Fruit fly (Drosophila melanogaster) whole organism, embryonic: Measurements from ENCODE around the gene mRpS2.

Experiments
- C15 ChIP-seq: fragments of 200-800 bp; sonication (Bioruptor generic); IDR thresholded peaks from 3 replicates; pipeline ENCODE4 v1.3.6; 2022; ENCODE audit warnings: missing biosample characterization, missing genetic modification characterization
- CG10321 ChIP-seq: fragments of 200-800 bp; sonication (Bioruptor generic); IDR thresholded peaks from 2 replicates; pipeline ENCODE4 v1.3.6; 2022; ENCODE audit warnings: missing biosample characterization, missing genetic modification characterization
- CG12299 ChIP-seq: fragments of 200-800 bp; sonication (Bioruptor generic); optimal IDR thresholded peaks from 2 replicates; lab custom pipeline; 2018; ENCODE audit warnings: missing biosample characterization, mild to moderate bottlenecking, missing genetic modification characterization
- CG16815 ChIP-seq: fragments of 200-800 bp; sonication (Bioruptor generic); optimal IDR thresholded peaks from 3 replicates; lab custom pipeline; 2017; ENCODE audit warnings: missing biosample characterization, mild to moderate bottlenecking, missing genetic modification characterization
- CG16863 ChIP-seq: fragments of 200-800 bp; sonication (Bioruptor generic); optimal IDR thresholded peaks from 3 replicates; lab custom pipeline; 2016; ENCODE audit warnings: missing biosample characterization, missing genetic modification characterization
- CG17328 ChIP-seq: fragments of 200-800 bp; sonication (Bioruptor generic); IDR thresholded peaks from 2 replicates; pipeline ENCODE4 v1.3.6; 2022; ENCODE audit warnings: missing biosample characterization, missing genetic modification characterization
- CG17359 ChIP-seq: fragments of 200-800 bp; sonication (Bioruptor generic); optimal IDR thresholded peaks from 3 replicates; lab custom pipeline; 2018; ENCODE audit warnings: missing biosample characterization, mild to moderate bottlenecking, missing genetic modification characterization, moderate library complexity
- CG17568 ChIP-seq: fragments of 200-800 bp; sonication (Bioruptor generic); optimal IDR thresholded peaks from 2 replicates; lab custom pipeline; 2018; ENCODE audit warnings: missing biosample characterization, mild to moderate bottlenecking, missing genetic modification characterization, moderate library complexity
- CG17912 ChIP-seq: fragments of 200-800 bp; sonication (Bioruptor generic); optimal IDR thresholded peaks from 2 replicates; lab custom pipeline; 2018; ENCODE audit warnings: missing biosample characterization, mild to moderate bottlenecking, missing genetic modification characterization
- CG18619 ChIP-seq: fragments of 200-800 bp; sonication (Bioruptor generic); optimal IDR thresholded peaks from 3 replicates; lab custom pipeline; 2017; ENCODE audit warnings: missing biosample characterization, mild to moderate bottlenecking, missing genetic modification characterization
- CG2199 ChIP-seq: fragments of 200-800 bp; sonication (Bioruptor generic); IDR thresholded peaks from 3 replicates; pipeline ENCODE4 v1.3.6; 2022; ENCODE audit warnings: missing biosample characterization, missing genetic modification characterization
- CG30403 ChIP-seq: fragments of 200-800 bp; sonication (Bioruptor generic); optimal IDR thresholded peaks from 3 replicates; lab custom pipeline; 2016; ENCODE audit warnings: missing biosample characterization, missing genetic modification characterization
- CG3163 ChIP-seq: fragments of 200-800 bp; sonication (Bioruptor generic); optimal IDR thresholded peaks from 3 replicates; lab custom pipeline; 2016; ENCODE audit warnings: missing biosample characterization, missing genetic modification characterization
- CG34376 ChIP-seq: fragments of 200-800 bp; sonication (Bioruptor generic); optimal IDR thresholded peaks from 2 replicates; lab custom pipeline; 2018; ENCODE audit warnings: missing biosample characterization, mild to moderate bottlenecking, missing genetic modification characterization
- CG4282 ChIP-seq: fragments of 200-800 bp; sonication (Bioruptor generic); optimal IDR thresholded peaks from 2 replicates; lab custom pipeline; 2016; ENCODE audit warnings: missing biosample characterization, missing genetic modification characterization
- CG6175 ChIP-seq: fragments of 200-800 bp; sonication (Bioruptor generic); IDR thresholded peaks from 3 replicates; pipeline ENCODE4 v1.3.6; 2022; ENCODE audit warnings: missing biosample characterization, missing genetic modification characterization
- CG6854 ChIP-seq: fragments of 200-800 bp; sonication (Bioruptor generic); optimal IDR thresholded peaks from 3 replicates; lab custom pipeline; 2017; ENCODE audit warnings: missing biosample characterization, mild to moderate bottlenecking, missing genetic modification characterization
- CG7372 ChIP-seq: fragments of 200-800 bp; sonication (Bioruptor generic); IDR thresholded peaks from 2 replicates; pipeline ENCODE4 v1.3.6; 2022; ENCODE audit warnings: missing biosample characterization, missing genetic modification characterization
- CG9932 ChIP-seq: fragments of 200-800 bp; sonication (Bioruptor generic); IDR thresholded peaks from 2 replicates; pipeline ENCODE4 v1.3.6; 2022; ENCODE audit warnings: missing biosample characterization, missing genetic modification characterization
- CrebB ChIP-seq: fragments of 200-800 bp; sonication (Bioruptor generic); optimal IDR thresholded peaks from 3 replicates; lab custom pipeline; 2018; ENCODE audit warnings: missing biosample characterization, mild to moderate bottlenecking, missing genetic modification characterization
- D19B ChIP-seq: fragments of 200-800 bp; sonication (Bioruptor generic); optimal IDR thresholded peaks from 2 replicates; lab custom pipeline; 2017; ENCODE audit warnings: missing biosample characterization, mild to moderate bottlenecking, missing genetic modification characterization
- Dad ChIP-seq: fragments of 200-800 bp; sonication (Bioruptor generic); optimal IDR thresholded peaks from 3 replicates; lab custom pipeline; 2016; ENCODE audit warnings: missing biosample characterization, missing genetic modification characterization
- Hmr ChIP-seq: fragments of 200-800 bp; sonication (Bioruptor generic); optimal IDR thresholded peaks from 3 replicates; lab custom pipeline; 2017; ENCODE audit warnings: mild to moderate bottlenecking, missing biosample characterization, missing genetic modification reagents, missing genetic modification characterization
- Hr39 ChIP-seq: fragments of >200 bp; optimal IDR thresholded peaks from 2 replicates; lab custom pipeline; 2017
- Nf-YC ChIP-seq: fragments of 200-800 bp; optimal IDR thresholded peaks from 3 replicates; lab custom pipeline; 2019; ENCODE audit warnings: missing biosample characterization, mild to moderate bottlenecking, missing genetic modification characterization, moderate library complexity
- Sry-β ChIP-seq: fragments of 200-800 bp; sonication (Bioruptor generic); optimal IDR thresholded peaks from 2 replicates; lab custom pipeline; 2018; ENCODE audit warnings: missing biosample characterization, mild to moderate bottlenecking, missing genetic modification characterization, moderate library complexity
- Taf1 ChIP-seq: fragments of 200-800 bp; sonication (Bioruptor generic); IDR thresholded peaks from 2 replicates; pipeline ENCODE4 v1.3.6; 2022; ENCODE audit warnings: missing biosample characterization, missing genetic modification characterization
- Tbp ChIP-seq: fragments of >200 bp; optimal IDR thresholded peaks from 2 replicates; lab custom pipeline; 2018; ENCODE audit warnings: missing biosample characterization, missing genetic modification characterization
- YL-1 ChIP-seq: fragments of 200-800 bp; sonication (Bioruptor generic); optimal IDR thresholded peaks from 3 replicates; lab custom pipeline; 2017; ENCODE audit warnings: missing biosample characterization, mild to moderate bottlenecking, missing genetic modification characterization
- ab ChIP-seq: fragments of 200-800 bp; sonication (Bioruptor generic); optimal IDR thresholded peaks from 2 replicates; lab custom pipeline; 2016; ENCODE audit warnings: missing biosample characterization, missing genetic modification characterization
- ato ChIP-seq: fragments of 200-800 bp; sonication (Bioruptor generic); IDR thresholded peaks from 2 replicates; pipeline ENCODE4 v1.3.6; 2022; ENCODE audit warnings: missing biosample characterization, missing genetic modification characterization; ENCODE audit not compliant: partially characterized antibody
- bowl ChIP-seq: fragments of 200-800 bp; sonication (Bioruptor generic); IDR thresholded peaks from 2 replicates; pipeline ENCODE4 v1.3.6; 2022; ENCODE audit warnings: missing biosample characterization, missing genetic modification characterization
- br ChIP-seq: fragments of >200 bp; optimal IDR thresholded peaks from 2 replicates; lab custom pipeline; 2017
- btn ChIP-seq: fragments of 200-800 bp; sonication (Bioruptor generic); optimal IDR thresholded peaks from 2 replicates; lab custom pipeline; 2016; ENCODE audit warnings: missing biosample characterization, missing genetic modification characterization
- cas ChIP-seq: fragments of 200-800 bp; sonication (Bioruptor generic); IDR thresholded peaks from 2 replicates; pipeline ENCODE4 v1.3.6; 2022; ENCODE audit warnings: missing biosample characterization, missing genetic modification characterization
- chn ChIP-seq: fragments of 200-800 bp; sonication (Bioruptor generic); optimal IDR thresholded peaks from 2 replicates; lab custom pipeline; 2016; ENCODE audit warnings: missing biosample characterization, missing genetic modification characterization
- crol ChIP-seq: fragments of 200-800 bp; sonication (Bioruptor generic); IDR thresholded peaks from 2 replicates; pipeline ENCODE4 v1.3.6; 2022; ENCODE audit warnings: missing biosample characterization, missing genetic modification characterization
- ems ChIP-seq: fragments of 200-800 bp; sonication (Bioruptor generic); optimal IDR thresholded peaks from 3 replicates; lab custom pipeline; 2016; ENCODE audit warnings: missing biosample characterization, missing genetic modification characterization
- fru ChIP-seq: fragments of >200 bp; optimal IDR thresholded peaks from 2 replicates; lab custom pipeline; 2017
- ftz-f1 ChIP-seq: fragments of 200-800 bp; sonication (Bioruptor generic); optimal IDR thresholded peaks from 2 replicates; lab custom pipeline; 2016; ENCODE audit warnings: missing biosample characterization, missing genetic modification characterization
- gfzf ChIP-seq: fragments of 200-800 bp; sonication (Bioruptor generic); optimal IDR thresholded peaks from 2 replicates; lab custom pipeline; 2016; ENCODE audit warnings: missing biosample characterization, mild to moderate bottlenecking, missing genetic modification characterization, moderate library complexity
- hkb ChIP-seq, 2 experiments: fragments of 200-800 bp in 1 of 2; fragments of >200 bp in 1 of 2; sonication (Bioruptor generic) in 1 of 2; IDR thresholded peaks in 1 of 2; optimal IDR thresholded peaks in 1 of 2; 2 replicates each; pipeline versions ENCODE4 v1.3.6 to Lab custom; 2017 to 2022; ENCODE audit warnings: missing biosample characterization in 1 of 2, missing genetic modification characterization in 1 of 2
- jing ChIP-seq: fragments of 200-800 bp; sonication (Bioruptor generic); optimal IDR thresholded peaks from 2 replicates; lab custom pipeline; 2018; ENCODE audit warnings: missing biosample characterization, mild to moderate bottlenecking, missing genetic modification characterization
- lola ChIP-seq, 3 experiments: fragments of >200 bp in 2 of 3; fragments of 200-800 bp in 1 of 3; sonication (Bioruptor generic) in 1 of 3; optimal IDR thresholded peaks; 2 replicates each; lab custom pipeline; 2017 to 2019; ENCODE audit warnings: missing biosample characterization in 3 of 3, missing genetic modification characterization in 3 of 3, mild to moderate bottlenecking in 1 of 3, moderate library complexity in 1 of 3
- nau ChIP-seq: fragments of 200-800 bp; sonication (Bioruptor generic); optimal IDR thresholded peaks from 3 replicates; lab custom pipeline; 2017; ENCODE audit warnings: missing biosample characterization, mild to moderate bottlenecking, missing genetic modification characterization, missing genetic modification reagents
- oc ChIP-seq: fragments of 200-800 bp; sonication (Bioruptor generic); optimal IDR thresholded peaks from 2 replicates; lab custom pipeline; 2018; ENCODE audit warnings: missing biosample characterization, mild to moderate bottlenecking, missing genetic modification characterization, moderate library complexity
- ranshi ChIP-seq: fragments of 200-800 bp; sonication (Bioruptor generic); IDR thresholded peaks from 2 replicates; pipeline ENCODE4 v1.3.6; 2022; ENCODE audit warnings: missing biosample characterization, missing genetic modification characterization
- scrt ChIP-seq: fragments of 200-800 bp; sonication (Bioruptor generic); optimal IDR thresholded peaks from 2 replicates; lab custom pipeline; 2018; ENCODE audit warnings: missing biosample characterization, mild to moderate bottlenecking, missing genetic modification characterization, moderate library complexity
- sob ChIP-seq: fragments of 200-800 bp; sonication (Bioruptor generic); IDR thresholded peaks from 2 replicates; pipeline ENCODE4 v1.3.6; 2022; ENCODE audit warnings: missing biosample characterization, missing genetic modification characterization
- tgo ChIP-seq: fragments of 200-800 bp; sonication (Bioruptor generic); IDR thresholded peaks from 3 replicates; pipeline ENCODE4 v1.3.6; 2022; ENCODE audit warnings: missing biosample characterization, missing genetic modification characterization
- usp ChIP-seq: fragments of >200 bp; optimal IDR thresholded peaks from 2 replicates; lab custom pipeline; 2017; ENCODE audit warnings: missing biosample characterization, missing genetic modification characterization

mRpS2 gene

DNA sequence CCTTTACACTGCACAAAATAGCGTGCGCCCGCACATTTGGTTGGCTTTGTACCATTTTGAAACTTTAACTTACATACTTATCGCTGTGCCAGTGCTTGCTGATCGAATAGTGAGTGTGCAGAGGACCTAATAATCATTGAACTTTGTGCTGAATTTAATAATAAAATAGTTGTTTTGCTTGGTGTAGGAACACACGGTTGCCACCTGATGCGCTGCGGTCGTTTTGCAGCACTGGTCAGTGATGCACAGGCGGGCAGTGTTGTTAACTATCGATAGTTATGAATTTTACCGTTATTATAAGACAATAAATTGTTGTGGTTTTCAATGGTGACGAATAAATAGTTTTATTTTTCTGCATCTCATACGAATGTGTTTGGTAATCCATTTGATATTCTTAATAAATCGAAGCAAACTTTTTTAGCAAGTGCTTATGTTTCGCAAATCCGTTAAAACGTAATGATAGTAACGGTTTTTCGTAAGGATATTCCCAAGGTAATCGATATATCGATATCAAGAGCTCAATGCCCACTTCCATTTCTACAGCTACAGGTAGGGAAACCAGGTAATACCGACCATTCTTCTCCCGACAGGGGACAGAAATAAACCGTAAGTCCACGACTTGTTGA is 12.3 kb downstream of the mRpS2 start, which contains the start of the genes tank and CG12194 (continued):
- TF ChIP-seq oc (peak; percentile 99), usp (GFP tag; lab: Kevin White, UChicago) (no peak), CG4282 (GFP tag; lab: Kevin White, UChicago) (peak; percentile 98), CG16863 (GFP tag; lab: Kevin White, UChicago) (peak; percentile 99), tgo (peak; percentile 99), Sry-β (GFP tag; lab: Kevin White, UChicago) (peak; percentile 87), fru (lab: Kevin White, UChicago) (no peak), btn (GFP tag; lab: Kevin White, UChicago) (peak; percentile 99), CG6175 (peak; percentile 98), hkb (optimal IDR thresholded peaks at IDR 0.05; lab: Kevin White, UChicago) (peak; percentile 82), hkb (GFP tag; IDR thresholded peaks at IDR 0.05; lab: Robert Waterston, UW) (peak; percentile 100), ab (GFP tag; lab: Kevin White, UChicago) (peak; percentile 98), ato (GFP tag; lab: Robert Waterston, UW) (0 out of 2 replicates have a peak, but pooled peaks have one; percentile 47), nau (peak; percentile 99), CG17328 (GFP tag; lab: Robert Waterston, UW) (peak; percentile 100), C15 (GFP tag; lab: Robert Waterston, UW) (peak; percentile 98), ems (GFP tag; lab: Kevin White, UChicago) (peak; percentile 99), D19B (GFP tag; lab: Kevin White, UChicago) (peak; percentile 95), jing (GFP tag; lab: Kevin White, UChicago) (peak; percentile 99), CG2199 (peak; percentile 100), YL-1 (peak; percentile 98), cas (GFP tag; lab: Robert Waterston, UW) (peak; percentile 98), CG10321 (GFP tag; lab: Robert Waterston, UW) (peak; percentile 89), Taf1 (peak; percentile 97), Tbp (GFP tag; lab: Kevin White, UChicago) (no peak), CG16815 (GFP tag; lab: Kevin White, UChicago) (peak; percentile 99), CG17568 (GFP tag; lab: Kevin White, UChicago) (peak; percentile 98), lola (GFP tag; optimal IDR thresholded peaks at IDR 0.05; lab: Kevin White, UChicago) (peak in 1 of 3 experiments; percentile 95), CG34376 (GFP tag; lab: Kevin White, UChicago) (peak; percentile 82), bowl (GFP tag; lab: Robert Waterston, UW) (peak; percentile 97), CG12299 (tag; lab: Kevin White, UChicago) (peak; percentile 95), sob (GFP tag; lab: Robert Waterston, UW) (peak; percentile 99), CG6854 (peak; percentile 97), CrebB (tag; lab: Kevin White, UChicago) (peak; percentile 98), ftz-f1 (peak; percentile 90), chn (peak; percentile 99), Hmr (peak; percentile 99), crol (GFP tag; lab: Robert Waterston, UW) (peak; percentile 87), CG7372 (GFP tag; lab: Robert Waterston, UW) (peak; percentile 98), CG17912 (GFP tag; lab: Kevin White, UChicago) (peak; percentile 90), br (lab: Kevin White, UChicago) (no peak), CG30403 (GFP tag; lab: Kevin White, UChicago) (peak; percentile 99), ranshi (GFP tag; lab: Robert Waterston, UW) (peak; percentile 99), CG3163 (peak; percentile 94), Hr39 (lab: Kevin White, UChicago) (no peak), Nf-YC (tag; lab: Kevin White, UChicago) (peak; percentile 79), scrt (GFP tag; lab: Kevin White, UChicago) (peak; percentile 95), Dad (GFP tag; lab: Kevin White, UChicago) (peak; percentile 99), gfzf (peak; percentile 37), CG9932 (GFP tag; lab: Robert Waterston, UW) (peak; percentile 99), CG18619 (GFP tag; lab: Kevin White, UChicago) (peak; percentile 99), CG17359 (tag; lab: Kevin White, UChicago) (peak; percentile 99)
